Fruit fly (Drosophila melanogaster): ENCODE results near the gene Doc1.

- no peak for TF ChIP-seq HLH106 (tag; optimal IDR thresholded peaks at IDR 0.05)
- TF ChIP-seq psq (GFP tag; optimal IDR thresholded peaks at IDR 0.05): no peak
- no peak for TF ChIP-seq CrebA (GFP tag; optimal IDR thresholded peaks at IDR 0.05; ENCODE audit: borderline replicate concordance)
- TF ChIP-seq tai (GFP tag; optimal IDR thresholded peaks at IDR 0.05): no peak
- TF ChIP-seq Dif (GFP tag; optimal IDR thresholded peaks at IDR 0.05; ENCODE audit: partially characterized antibody): peak; percentile 20
- no peak for TF ChIP-seq foxo (GFP tag; optimal IDR thresholded peaks at IDR 0.05)
- no peak for TF ChIP-seq Mio (GFP tag; optimal IDR thresholded peaks at IDR 0.05)
- TF ChIP-seq pan (optimal IDR thresholded peaks at IDR 0.05): no peak
- no peak for TF ChIP-seq GATAd (GFP tag; optimal IDR thresholded peaks at IDR 0.05)
- no peak for TF ChIP-seq N (GFP tag; optimal IDR thresholded peaks at IDR 0.05)
- TF ChIP-seq Dfd (GFP tag; optimal IDR thresholded peaks at IDR 0.05): no peak
- no peak for TF ChIP-seq usp (GFP tag; optimal IDR thresholded peaks at IDR 0.05)
- TF ChIP-seq Hr83 (GFP tag; optimal IDR thresholded peaks at IDR 0.05; ENCODE audit: poor library complexity, severe bottlenecking): no peak
Measured at dm6 chr3L:9041042-9041477, at the start of gene Doc1.

All from whole organism, wandering third instar larva.